Worm (Caenorhabditis elegans) whole organism, young adult: ENCODE data around the gene T13H5.1.
A peak's percentile ranks its signal among the peaks of the same experiment; 100 is the strongest.

Source experiments
- D2030.7 ChIP-seq: fragments of 200-800 bp; sonication (Bioruptor generic); IDR thresholded peaks from 2 replicates; pipeline ENCODE4 v1.3.6; 2022; ENCODE audit warnings: missing genetic modification reagents, missing genetic modification characterization, missing compliant biosample characterization
- F10E7.11 ChIP-seq: sonication (generic microtip); optimal IDR thresholded peaks from 2 replicates; lab custom pipeline; 2017; ENCODE audit warnings: mild to moderate bottlenecking, missing genetic modification characterization, moderate library complexity, missing compliant biosample characterization
- F23B12.7 ChIP-seq: sonication (generic microtip); optimal IDR thresholded peaks from 2 replicates; lab custom pipeline; 2017; ENCODE audit warnings: missing genetic modification characterization, mild to moderate bottlenecking, missing compliant biosample characterization, antibody characterized with exemption, moderate library complexity; ENCODE audit not compliant: insufficient read depth
- F52B5.7 ChIP-seq: sonication (generic microtip); optimal IDR thresholded peaks from 2 replicates; lab custom pipeline; 2016; ENCODE audit warnings: mild to moderate bottlenecking, missing genetic modification characterization, missing compliant biosample characterization
- F57C9.4 ChIP-seq: sonication (generic microtip); optimal IDR thresholded peaks from 2 replicates; lab custom pipeline; 2017; ENCODE audit warnings: mild to moderate bottlenecking, missing genetic modification characterization, missing compliant biosample characterization
- T26A5.8 ChIP-seq: sonication (generic microtip); optimal IDR thresholded peaks from 2 replicates; lab custom pipeline; 2016; ENCODE audit warnings: missing genetic modification characterization, missing compliant biosample characterization
- Y95B8A.8 ChIP-seq: fragments of 200-800 bp; sonication (Bioruptor generic); IDR thresholded peaks from 2 replicates; pipeline ENCODE4 v1.3.6; 2022; ENCODE audit warnings: missing genetic modification reagents, missing genetic modification characterization, missing compliant biosample characterization
- attf-5 ChIP-seq: fragments of 200-800 bp; sonication (Bioruptor generic); optimal IDR thresholded peaks from 2 replicates; lab custom pipeline; 2018; ENCODE audit warnings: mild to moderate bottlenecking, missing genetic modification characterization, missing compliant biosample characterization
- attf-6 ChIP-seq: fragments of 200-800 bp; sonication (Bioruptor generic); IDR thresholded peaks from 2 replicates; pipeline ENCODE4 v1.3.6; 2022; ENCODE audit warnings: missing genetic modification reagents, missing genetic modification characterization, missing compliant biosample characterization
- ceh-40 ChIP-seq: fragments of 200-800 bp; sonication (Bioruptor generic); IDR thresholded peaks from 2 replicates; pipeline ENCODE4 v1.3.6; 2022; ENCODE audit warnings: missing genetic modification characterization, missing compliant biosample characterization
- ceh-79 ChIP-seq: sonication (generic microtip); optimal IDR thresholded peaks from 2 replicates; lab custom pipeline; 2017; ENCODE audit warnings: mild to moderate bottlenecking, missing genetic modification characterization, missing compliant biosample characterization
- chd-7 ChIP-seq: sonication (generic microtip); optimal IDR thresholded peaks from 2 replicates; lab custom pipeline; 2016; ENCODE audit warnings: mild to moderate bottlenecking, missing genetic modification characterization, moderate library complexity, missing compliant biosample characterization
- dox-1 ChIP-seq: fragments of 200-800 bp; sonication (Bioruptor generic); IDR thresholded peaks from 2 replicates; pipeline ENCODE4 v1.3.6; 2022; ENCODE audit warnings: missing genetic modification reagents, missing genetic modification characterization, missing compliant biosample characterization
- ekl-4 ChIP-seq: fragments of 200-800 bp; sonication (Bioruptor generic); IDR thresholded peaks from 2 replicates; pipeline ENCODE4 v1.3.6; 2022; ENCODE audit warnings: missing genetic modification reagents, missing genetic modification characterization, missing compliant biosample characterization
- him-1 ChIP-seq: sonication (generic microtip); optimal IDR thresholded peaks from 2 replicates; lab custom pipeline; 2016; ENCODE audit warnings: missing genotype, missing genetic modification reagents, missing genetic modification characterization, missing compliant biosample characterization
- hmg-1.2 ChIP-seq: fragments of 200-800 bp; sonication (Bioruptor generic); IDR thresholded peaks from 2 replicates; pipeline ENCODE4 v1.3.6; 2022; ENCODE audit warnings: missing genetic modification reagents, missing genetic modification characterization, missing compliant biosample characterization
- hsf-1 ChIP-seq: fragments of 200-800 bp; sonication (Bioruptor generic); IDR thresholded peaks from 2 replicates; pipeline ENCODE4 v1.3.6; 2022; ENCODE audit warnings: missing genetic modification reagents, missing genetic modification characterization, missing compliant biosample characterization
- lin-54 ChIP-seq: fragments of 200-800 bp; sonication (Bioruptor generic); optimal IDR thresholded peaks from 2 replicates; lab custom pipeline; 2018; ENCODE audit warnings: mild to moderate bottlenecking, missing genetic modification characterization, missing compliant biosample characterization
- lsl-1 ChIP-seq: fragments of 200-800 bp; sonication (Bioruptor generic); optimal IDR thresholded peaks from 2 replicates; lab custom pipeline; 2018; ENCODE audit warnings: mild to moderate bottlenecking, missing genetic modification characterization, moderate library complexity, missing compliant biosample characterization
- madf-6 ChIP-seq: fragments of 200-800 bp; sonication (Bioruptor generic); IDR thresholded peaks from 2 replicates; pipeline ENCODE4 v1.3.6; 2022; ENCODE audit warnings: missing genetic modification reagents, missing genetic modification characterization, missing compliant biosample characterization
- mcd-1 ChIP-seq: fragments of 200-800 bp; sonication (Bioruptor generic); IDR thresholded peaks from 2 replicates; pipeline ENCODE4 v1.3.6; 2022; ENCODE audit warnings: missing genetic modification reagents, missing genetic modification characterization, missing compliant biosample characterization
- nhr-80 ChIP-seq: sonication (generic microtip); optimal IDR thresholded peaks from 2 replicates; lab custom pipeline; 2016; ENCODE audit warnings: missing genetic modification characterization, missing compliant biosample characterization
- snpc-1.1 ChIP-seq: sonication (generic microtip); optimal IDR thresholded peaks from 2 replicates; lab custom pipeline; 2017; ENCODE audit warnings: missing genetic modification characterization, mild to moderate bottlenecking, missing compliant biosample characterization, antibody characterized with exemption, moderate library complexity, missing genotype, missing genetic modification reagents; ENCODE audit not compliant: insufficient read depth
- snpc-1.3 ChIP-seq: sonication (generic microtip); optimal IDR thresholded peaks from 2 replicates; lab custom pipeline; 2017; ENCODE audit warnings: missing genetic modification characterization, mild to moderate bottlenecking, missing compliant biosample characterization, antibody characterized with exemption, moderate library complexity, missing genotype, missing genetic modification reagents; ENCODE audit not compliant: insufficient read depth
- snpc-4 ChIP-seq, 5 experiments: fragments of 150-350 bp in 1 of 5; sonication (generic microtip) in 4 of 5; optimal IDR thresholded peaks; 2 replicates each; lab custom pipeline; 2014 to 2018; ENCODE audit warnings: missing genetic modification characterization in 5 of 5, missing biosample characterization in 3 of 5, antibody characterized with exemption in 2 of 5, mild to moderate bottlenecking in 2 of 5, missing compliant biosample characterization in 2 of 5, missing genotype in 2 of 5, moderate library complexity in 2 of 5, missing genetic modification reagents in 1 of 5
- tbp1 ChIP-seq: fragments of 200-800 bp; sonication (Bioruptor generic); optimal IDR thresholded peaks from 2 replicates; lab custom pipeline; 2018; ENCODE audit warnings: mild to moderate bottlenecking, missing genetic modification characterization, missing compliant biosample characterization
- tlf-1 ChIP-seq: fragments of 200-800 bp; sonication (Bioruptor generic); optimal IDR thresholded peaks from 2 replicates; lab custom pipeline; 2018; ENCODE audit warnings: mild to moderate bottlenecking, missing genetic modification characterization, missing compliant biosample characterization
- zim-3 ChIP-seq: sonication (generic microtip); optimal IDR thresholded peaks from 2 replicates; lab custom pipeline; 2017; ENCODE audit warnings: mild to moderate bottlenecking, missing genetic modification characterization, moderate library complexity, missing compliant biosample characterization
- ztf-22 ChIP-seq: fragments of 200-800 bp; sonication (Bioruptor generic); optimal IDR thresholded peaks from 2 replicates; lab custom pipeline; 2018; ENCODE audit warnings: mild to moderate bottlenecking, missing genetic modification characterization, moderate library complexity, missing compliant biosample characterization
- ztf-6 ChIP-seq: fragments of 200-800 bp; sonication (Bioruptor generic); IDR thresholded peaks from 2 replicates; pipeline ENCODE4 v1.3.6; 2022; ENCODE audit warnings: missing genetic modification reagents, missing genetic modification characterization, missing compliant biosample characterization

Gene T13H5.1

DNA sequence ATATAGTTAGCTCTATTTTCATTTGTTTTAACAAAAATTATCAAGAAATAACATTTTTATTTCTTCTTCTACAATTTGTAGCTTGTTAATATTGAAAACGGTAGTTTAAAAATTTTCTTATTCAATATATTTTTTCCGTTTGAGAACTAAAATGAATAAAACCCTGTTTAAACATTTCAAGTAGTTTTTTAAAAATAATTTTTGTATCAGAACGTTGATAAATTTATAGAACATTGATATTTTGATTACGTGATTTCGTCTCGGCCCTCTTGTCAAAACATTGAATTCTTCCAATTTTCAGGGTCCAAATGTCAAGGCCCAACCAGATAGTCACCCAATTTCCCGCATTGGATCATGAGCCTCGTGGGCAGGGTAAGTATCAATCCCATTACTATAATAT is 31.6 kb upstream of the T13H5.1 start, which contains the start of gene pqn-73:
Gene pqn-73, plus strand, starts transcription at position 301 of the 400 bp plus-strand sequence.
- TF ChIP-seq F52B5.7 (tag; lab: Kevin White, UChicago), result no peak
- TF ChIP-seq ztf-22 (GFP tag; lab: Kevin White, UChicago), result no peak
- TF ChIP-seq, all 124 proteins: peak for 0

DNA sequence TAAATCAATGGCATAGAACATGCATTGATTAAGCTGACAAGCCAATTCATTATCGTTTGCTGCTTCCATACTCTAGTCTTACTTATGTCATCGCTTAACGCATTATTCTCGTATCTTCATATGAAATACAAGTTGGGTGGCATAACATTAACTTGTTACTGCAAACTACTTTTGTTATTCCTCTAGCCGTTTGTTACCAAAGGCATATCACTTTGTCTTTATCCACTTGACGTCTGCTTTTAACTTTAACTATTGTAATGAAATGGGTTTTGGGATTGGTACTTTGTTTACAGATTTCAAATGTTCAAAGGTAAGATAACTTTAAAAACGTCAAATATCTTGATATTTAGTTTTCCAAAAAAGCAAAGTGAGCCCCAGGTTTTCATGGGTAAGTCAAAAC is 27.2 kb upstream of the T13H5.1 start, which contains the start of gene W01C9.2:
Gene W01C9.2, plus strand, starts transcription at position 301 of the 400 bp plus-strand sequence.
- TF ChIP-seq attf-6 (GFP tag; lab: Robert Waterston, UW), result no peak
- no peak for TF ChIP-seq ceh-79 (tag; lab: Kevin White, UChicago)
- TF ChIP-seq him-1 (tag; lab: Kevin White, UChicago), result no peak
- no peak for TF ChIP-seq hsf-1 (GFP tag; lab: Robert Waterston, UW)
- TF ChIP-seq tbp1 (GFP tag; lab: Kevin White, UChicago), result no peak
- no peak for TF ChIP-seq chd-7 (tag; lab: Kevin White, UChicago)
- TF ChIP-seq D2030.7 (GFP tag; lab: Robert Waterston, UW), result no peak
- no peak for TF ChIP-seq ekl-4 (GFP tag; lab: Robert Waterston, UW)
- TF ChIP-seq F10E7.11 (tag; lab: Kevin White, UChicago), result no peak
- TF ChIP-seq dox-1, result no peak

DNA sequence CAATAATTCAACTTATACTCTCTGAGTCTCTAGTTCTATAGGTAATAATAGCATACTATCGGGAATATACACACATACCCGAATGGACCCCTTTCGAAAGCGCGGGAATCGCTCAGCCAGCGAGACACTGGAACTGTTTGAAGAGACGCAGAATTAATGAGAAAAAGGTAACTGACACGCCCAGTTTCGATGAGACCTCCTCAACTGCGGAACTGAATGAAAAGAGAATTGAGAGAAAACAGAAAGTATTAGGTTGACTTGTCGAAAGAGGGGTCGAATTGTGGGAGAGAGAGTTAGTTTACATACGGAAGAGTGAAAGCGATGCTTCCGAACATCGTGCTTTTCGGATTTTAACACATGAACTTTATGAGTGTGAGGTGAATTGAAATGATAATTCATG is 23.2 kb upstream of the T13H5.1 start:
- TF ChIP-seq tlf-1 (GFP tag; lab: Kevin White, UChicago) (no peak), T26A5.8 (tag; lab: Kevin White, UChicago) (no peak), hmg-1.2 (GFP tag; lab: Robert Waterston, UW) (peak; percentile 36; the same call in 1 of the 2 replicates), Y95B8A.8 (GFP tag; lab: Robert Waterston, UW) (no peak)

ce11 chrII:8531181-8531759 is 22.4 kb upstream of the T13H5.1 start, which contains the start of gene gldi-7:
Gene gldi-7, minus strand, starts transcription at chrII:8531222.
- no peak for TF ChIP-seq ceh-40 (GFP tag; lab: Robert Waterston, UW)
- TF ChIP-seq nhr-80 (tag; lab: Kevin White, UChicago), result peak; percentile 33
- TF ChIP-seq, all 124 proteins: peak for 1

- no peak for TF ChIP-seq zim-3 (tag; lab: Kevin White, UChicago)
- no peak for TF ChIP-seq chd-7 (tag; lab: Kevin White, UChicago)
- no peak for TF ChIP-seq F57C9.4 (tag; lab: Kevin White, UChicago)
- no peak for TF ChIP-seq ztf-6 (GFP tag; lab: Robert Waterston, UW)
These were observed 20.4 kb upstream of the T13H5.1 start for ce11 chrII:8529176-8529698.

ce11 chrII:8525133-8525736 is 16.4 kb upstream of the T13H5.1 start, which contains the start of the genes prp-9 and mrps-18B:
Gene prp-9, minus strand, starts transcription at chrII:8525396.
Gene mrps-18B, plus strand, starts transcription at chrII:8525681.
- TF ChIP-seq madf-6 (GFP tag; lab: Robert Waterston, UW) (peak; percentile 66; the same call in 1 of the 2 replicates), him-1 (tag; lab: Kevin White, UChicago) (no peak), attf-5 (GFP tag; lab: Kevin White, UChicago) (peak; percentile 33), lsl-1 (GFP tag; lab: Kevin White, UChicago) (peak; percentile 34), hsf-1 (GFP tag; lab: Robert Waterston, UW) (no peak), snpc-1.1 (no peak), F23B12.7 (tag; lab: Kevin White, UChicago) (peak; percentile 27), lin-54 (peak; percentile 21), snpc-4 (GFP tag; optimal IDR thresholded peaks at IDR 0.05; lab: Kevin White, UChicago) (no peak), snpc-4 (tag; optimal IDR thresholded peaks at IDR 0.05; lab: Kevin White, UChicago) (peak in 1 of 4 experiments; percentile 13), mcd-1 (GFP tag; lab: Robert Waterston, UW) (0 out of 2 replicates have a peak, but pooled peaks have one; percentile 16), snpc-1.3 (tag; lab: Kevin White, UChicago) (peak; percentile 74)
